Worm (Caenorhabditis elegans) whole organism, late embryonic: ENCODE data around the gene bath-41.

Source experiments
- C08G9.2 ChIP-seq: sonication (generic microtip); optimal IDR thresholded peaks from 2 replicates; lab custom pipeline; 2016; ENCODE audit warnings: mild to moderate bottlenecking, missing genetic modification characterization, moderate library complexity, missing compliant biosample characterization
- ama-1 ChIP-seq: fragments of 150-350 bp; optimal IDR thresholded peaks from 2 replicates; lab custom pipeline; 2014
- ceh-34 ChIP-seq: sonication (generic microtip); optimal IDR thresholded peaks from 2 replicates; lab custom pipeline; 2016; ENCODE audit warnings: mild to moderate bottlenecking, missing genetic modification characterization, missing compliant biosample characterization
- ceh-45 ChIP-seq: fragments of 200-800 bp; sonication (Bioruptor generic); IDR thresholded peaks from 2 replicates; pipeline ENCODE4 v1.3.6; 2022; ENCODE audit warnings: missing genetic modification reagents, missing genetic modification characterization, missing compliant biosample characterization
- elt-2 ChIP-seq: sonication (generic microtip); optimal IDR thresholded peaks from 2 replicates; lab custom pipeline; 2016; ENCODE audit warnings: missing genetic modification reagents, missing genetic modification characterization, missing compliant biosample characterization
- elt-4 ChIP-seq: sonication (generic microtip); optimal IDR thresholded peaks from 2 replicates; lab custom pipeline; 2016; ENCODE audit warnings: missing genetic modification characterization, missing compliant biosample characterization
- madf-2 ChIP-seq: sonication (generic microtip); optimal IDR thresholded peaks from 2 replicates; lab custom pipeline; 2017; ENCODE audit warnings: missing genetic modification characterization, missing compliant biosample characterization
- nhr-11 ChIP-seq: fragments of 150-350 bp; optimal IDR thresholded peaks from 2 replicates; lab custom pipeline; 2014; ENCODE audit warnings: missing biosample characterization, missing genetic modification characterization
- pag-3 ChIP-seq: sonication (generic microtip); optimal IDR thresholded peaks from 2 replicates; lab custom pipeline; 2016; ENCODE audit warnings: missing compliant biosample characterization, missing genetic modification characterization, borderline replicate concordance
- pha-2 ChIP-seq: sonication (generic microtip); optimal IDR thresholded peaks from 2 replicates; lab custom pipeline; 2017; ENCODE audit warnings: mild to moderate bottlenecking, missing genetic modification characterization, missing compliant biosample characterization
- pha-4 ChIP-seq: fragments of 150-350 bp; optimal IDR thresholded peaks from 2 replicates; lab custom pipeline; 2018; ENCODE audit warnings: missing biosample characterization, missing genetic modification reagents, missing genetic modification characterization
- sox-4 ChIP-seq: sonication (generic microtip); optimal IDR thresholded peaks from 2 replicates; lab custom pipeline; 2017; ENCODE audit warnings: mild to moderate bottlenecking, missing genetic modification characterization, inconsistent platforms, missing compliant biosample characterization
- unc-3 ChIP-seq, 2 experiments: fragments of 200-800 bp in 1 of 2; sonication (Bioruptor generic) in 1 of 2; sonication (generic microtip) in 1 of 2; conservative IDR thresholded peaks in 1 of 2; optimal IDR thresholded peaks in 1 of 2; 2 replicates each; pipeline versions ENCODE4 v1.3.6 to Lab custom; 2016 to 2022; ENCODE audit warnings: missing compliant biosample characterization in 2 of 2, missing genetic modification characterization in 2 of 2, missing genetic modification reagents in 1 of 2

DNA sequence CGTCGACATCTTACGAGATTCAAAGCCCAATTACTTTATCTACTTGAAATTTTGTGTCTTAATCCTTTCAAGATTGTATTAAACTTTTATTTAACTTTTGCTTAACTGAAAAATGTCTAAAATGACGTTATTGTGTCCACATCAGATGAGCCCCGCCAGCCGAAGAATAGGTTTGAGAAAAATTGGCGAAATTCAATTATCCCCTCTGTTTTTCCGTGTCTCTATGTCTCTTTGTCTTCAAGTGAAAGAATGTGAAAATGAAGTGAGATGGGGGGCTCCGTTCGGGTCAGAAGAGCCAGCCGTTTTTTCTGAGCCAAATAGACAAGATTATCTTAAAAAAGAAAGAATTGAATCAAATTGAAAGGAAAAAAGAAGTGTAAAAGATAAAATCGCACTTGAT, 44.8 kb downstream of the bath-41 start:
- TF ChIP-seq ceh-45 (no peak), sox-4 (no peak), madf-2 (tag; lab: Kevin White, UChicago) (no peak), pha-2 (tag; lab: Kevin White, UChicago) (no peak), ceh-34 (tag; lab: Kevin White, UChicago) (no peak), nhr-11 (no peak), ama-1 (lab: Kevin White, UChicago) (no peak), C08G9.2 (tag; lab: Kevin White, UChicago) (no peak), elt-2 (tag; lab: Kevin White, UChicago) (no peak), elt-4 (tag; lab: Kevin White, UChicago) (no peak), pag-3 (tag; lab: Kevin White, UChicago) (no peak), unc-3 (GFP tag; conservative IDR thresholded peaks at IDR 0.05; lab: Robert Waterston, UW) (no peak), unc-3 (tag; optimal IDR thresholded peaks at IDR 0.05; lab: Kevin White, UChicago) (no peak), pha-4 (tag; lab: Kevin White, UChicago) (no peak)
